Worm (Caenorhabditis elegans) whole organism, L4 larva: ENCODE measurements around the gene F32D1.3.
"Not testable (repeated sequence)": the region's sequence is repeated elsewhere in the genome, so short reads cannot be mapped to it uniquely, and the experiment has no call there.

Source experiments
- F10B5.3 ChIP-seq: sonication (generic microtip); optimal IDR thresholded peaks from 2 replicates; lab custom pipeline; 2016; ENCODE audit warnings: mild to moderate bottlenecking, missing genetic modification characterization, missing compliant biosample characterization
- F44E2.7 ChIP-seq: fragments of 200-800 bp; sonication (Bioruptor generic); IDR thresholded peaks from 2 replicates; pipeline ENCODE4 v2.1.2; 2022; ENCODE audit warnings: missing genetic modification characterization, missing compliant biosample characterization
- aly-2 ChIP-seq: sonication (generic microtip); optimal IDR thresholded peaks from 2 replicates; lab custom pipeline; 2018; ENCODE audit warnings: missing biosample characterization, missing genetic modification characterization
- ama-1 ChIP-seq: fragments of 150-350 bp; optimal IDR thresholded peaks from 2 replicates; lab custom pipeline; 2014; ENCODE audit warnings: inconsistent platforms, mixed read lengths
- ceh-44 ChIP-seq: fragments of 200-800 bp; sonication (Bioruptor generic); IDR thresholded peaks from 2 replicates; pipeline ENCODE4 v1.3.6; 2022; ENCODE audit warnings: missing genetic modification reagents, missing genetic modification characterization, missing compliant biosample characterization
- cey-2 ChIP-seq: sonication (generic microtip); optimal IDR thresholded peaks from 3 replicates; lab custom pipeline; 2017; ENCODE audit warnings: missing genetic modification characterization, mild to moderate bottlenecking, missing compliant biosample characterization, antibody characterized with exemption, borderline replicate concordance; ENCODE audit not compliant: insufficient read depth
- daf-12 ChIP-seq: fragments of 150-350 bp; optimal IDR thresholded peaks from 2 replicates; lab custom pipeline; 2014; ENCODE audit warnings: missing biosample characterization, missing genetic modification reagents, missing genetic modification characterization
- nhr-11 ChIP-seq: fragments of 150-350 bp; optimal IDR thresholded peaks from 2 replicates; lab custom pipeline; 2014; ENCODE audit warnings: missing biosample characterization, missing genetic modification characterization
- nhr-28 ChIP-seq: fragments of 150-350 bp; optimal IDR thresholded peaks from 2 replicates; lab custom pipeline; 2014; ENCODE audit warnings: missing biosample characterization, missing genetic modification characterization
- pha-4 ChIP-seq, 2 experiments: fragments of 150-350 bp in 1 of 2; fragments of 200-800 bp in 1 of 2; sonication (Bioruptor generic) in 1 of 2; IDR thresholded peaks in 1 of 2; optimal IDR thresholded peaks in 1 of 2; 2 replicates each; pipeline versions ENCODE4 v1.3.6 to Lab custom; 2014 to 2022; ENCODE audit warnings: missing genetic modification characterization in 2 of 2, missing genetic modification reagents in 2 of 2, missing biosample characterization in 1 of 2, missing compliant biosample characterization in 1 of 2
- pqm-1 ChIP-seq: sonication (generic microtip); optimal IDR thresholded peaks from 2 replicates; lab custom pipeline; 2017; ENCODE audit warnings: missing biosample characterization, missing genetic modification characterization
- rbr-2 ChIP-seq: sonication (generic microtip); optimal IDR thresholded peaks from 2 replicates; lab custom pipeline; 2016; ENCODE audit warnings: missing genotype, missing genetic modification characterization, missing compliant biosample characterization

DNA sequence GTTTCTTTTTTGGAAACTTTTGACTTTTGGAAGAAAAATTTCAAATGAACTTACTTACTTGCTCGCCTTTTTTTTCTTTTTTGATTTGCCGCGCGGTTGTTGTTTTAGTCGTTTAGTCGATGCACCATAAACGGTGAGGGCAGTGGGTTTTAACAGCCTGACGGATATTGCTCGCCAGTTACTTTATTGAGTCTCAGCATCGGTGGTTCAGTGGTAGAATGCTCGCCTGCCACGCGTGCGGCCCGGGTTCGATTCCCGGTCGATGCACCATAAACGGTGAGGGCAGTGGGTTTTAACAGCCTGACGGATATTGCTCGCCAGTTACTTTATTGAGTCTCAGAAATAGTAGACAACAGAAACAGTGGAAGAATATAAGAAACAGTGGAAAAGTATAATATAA lies 51.0 kb downstream of the F32D1.3 start:
- TF ChIP-seq F44E2.7 (GFP tag; lab: Robert Waterston, UW); aly-2 (tag; lab: Kevin White, UChicago); F10B5.3 (tag; lab: Kevin White, UChicago); rbr-2 (tag; lab: Kevin White, UChicago); pha-4 (GFP tag; IDR thresholded peaks at IDR 0.05; lab: Robert Waterston, UW); pha-4 (tag; optimal IDR thresholded peaks at IDR 0.05; lab: Kevin White, UChicago); pqm-1 (tag; lab: Kevin White, UChicago); ama-1 (lab: Kevin White, UChicago); ceh-44; nhr-28; nhr-11; cey-2 (tag; lab: Kevin White, UChicago); daf-12 (tag; lab: Kevin White, UChicago): not testable (repeated sequence)
